Fruit fly (Drosophila melanogaster): ENCODE data around the gene CG1636.

The CG1636 gene

dm6 chrX:8273291-8273690 is at the start of gene CG1636 (continued):
- TF ChIP-seq CG1233 (GFP tag; optimal IDR thresholded peaks at IDR 0.05), result no peak
- TF ChIP-seq kah (GFP tag; optimal IDR thresholded peaks at IDR 0.05), result no peak
- no peak for TF ChIP-seq pita (GFP tag; optimal IDR thresholded peaks at IDR 0.05)
- TF ChIP-seq ato (GFP tag; IDR thresholded peaks at IDR 0.05; ENCODE audit: partially characterized antibody), result peak; percentile 85
- no peak for TF ChIP-seq Atf6 (GFP tag; IDR thresholded peaks at IDR 0.05)
- no peak for TF ChIP-seq H15 (GFP tag; IDR thresholded peaks at IDR 0.05)
- TF ChIP-seq CG10979 (tag; optimal IDR thresholded peaks at IDR 0.05), result no peak
- TF ChIP-seq otp (GFP tag; IDR thresholded peaks at IDR 0.05), result no peak
- peak; percentile 71 for TF ChIP-seq inv (GFP tag; IDR thresholded peaks at IDR 0.05; ENCODE audit: partially characterized antibody)
- no peak for TF ChIP-seq ham (GFP tag; IDR thresholded peaks at IDR 0.05)
- no peak for TF ChIP-seq row (GFP tag; IDR thresholded peaks at IDR 0.05)
- no peak for TF ChIP-seq CG17361 (GFP tag; IDR thresholded peaks at IDR 0.05)
- no peak for TF ChIP-seq CG3726 (GFP tag; IDR thresholded peaks at IDR 0.05)
- no peak for TF ChIP-seq CG2875 (GFP tag; optimal IDR thresholded peaks at IDR 0.05)
- no peak for TF ChIP-seq tin (GFP tag; optimal IDR thresholded peaks at IDR 0.05)
- no peak for TF ChIP-seq CG9215 (GFP tag; IDR thresholded peaks at IDR 0.05)
- no peak for TF ChIP-seq Trl (optimal IDR thresholded peaks at IDR 0.05)
- no peak for TF ChIP-seq Trl (GFP tag; optimal IDR thresholded peaks at IDR 0.05)
- peak; percentile 68 for TF ChIP-seq CG2129 (GFP tag; IDR thresholded peaks at IDR 0.05; ENCODE audit: partially characterized antibody)
- TF ChIP-seq CG18262 (tag; optimal IDR thresholded peaks at IDR 0.05), result no peak
- TF ChIP-seq CG6791 (GFP tag; IDR thresholded peaks at IDR 0.05; ENCODE audit: partially characterized antibody), result peak; percentile 87
- TF ChIP-seq CG6654 (GFP tag; optimal IDR thresholded peaks at IDR 0.05), result no peak
- TF ChIP-seq chm (GFP tag; IDR thresholded peaks at IDR 0.05), result no peak
- TF ChIP-seq pfk (GFP tag; optimal IDR thresholded peaks at IDR 0.05), result peak; percentile 6
- no peak for TF ChIP-seq HHEX (GFP tag; optimal IDR thresholded peaks at IDR 0.05)
- no peak for TF ChIP-seq CG7839 (tag; optimal IDR thresholded peaks at IDR 0.05)
- no peak for TF ChIP-seq CG4328 (GFP tag; optimal IDR thresholded peaks at IDR 0.05)
- no peak for TF ChIP-seq CG30403 (GFP tag; optimal IDR thresholded peaks at IDR 0.05)
- no peak for TF ChIP-seq Lim3 (GFP tag; IDR thresholded peaks at IDR 0.05)
- TF ChIP-seq CG2712 (tag; optimal IDR thresholded peaks at IDR 0.05), result no peak
- TF ChIP-seq CG12219 (GFP tag; optimal IDR thresholded peaks at IDR 0.05), result no peak
- TF ChIP-seq Ada2b (GFP tag; IDR thresholded peaks at IDR 0.05), result no peak
- peak; percentile 92 for TF ChIP-seq CG13287 (GFP tag; IDR thresholded peaks at IDR 0.05; ENCODE audit: partially characterized antibody)
- TF ChIP-seq CkIIα-i1 (GFP tag; IDR thresholded peaks at IDR 0.05), result no peak
- TF ChIP-seq CG5180 (GFP tag; optimal IDR thresholded peaks at IDR 0.05), result no peak
- peak; percentile 39 for TF ChIP-seq CG1603 (tag; optimal IDR thresholded peaks at IDR 0.05)
- no peak for TF ChIP-seq CG3065 (GFP tag; optimal IDR thresholded peaks at IDR 0.05)
- no peak for TF ChIP-seq NC2β (GFP tag; optimal IDR thresholded peaks at IDR 0.05)
- no peak for TF ChIP-seq Oaz (GFP tag; IDR thresholded peaks at IDR 0.05)
- no peak for TF ChIP-seq h (optimal IDR thresholded peaks at IDR 0.05)
- peak; percentile 28 for TF ChIP-seq Med (GFP tag)
- TF ChIP-seq MBD-R2 (GFP tag; IDR thresholded peaks at IDR 0.05), result peak; percentile 41
- no peak for TF ChIP-seq Spps (tag; optimal IDR thresholded peaks at IDR 0.05)
- no peak for TF ChIP-seq Vsx1 (GFP tag; optimal IDR thresholded peaks at IDR 0.05)
- no peak for TF ChIP-seq CG13775 (GFP tag; optimal IDR thresholded peaks at IDR 0.05)
- peak; percentile 88 for TF ChIP-seq amos (GFP tag; IDR thresholded peaks at IDR 0.05; ENCODE audit: partially characterized antibody)
- TF ChIP-seq Chrac-16 (GFP tag; optimal IDR thresholded peaks at IDR 0.05), result no peak
- TF ChIP-seq fd3F (GFP tag; optimal IDR thresholded peaks at IDR 0.05), result no peak
- no peak for TF ChIP-seq psq (GFP tag; optimal IDR thresholded peaks at IDR 0.05)
- TF ChIP-seq CG10366 (GFP tag; IDR thresholded peaks at IDR 0.05), result no peak
- TF ChIP-seq ssp (GFP tag; IDR thresholded peaks at IDR 0.05), result no peak
- no peak for TF ChIP-seq CG17385 (GFP tag; optimal IDR thresholded peaks at IDR 0.05)
- TF ChIP-seq lmd (GFP tag; IDR thresholded peaks at IDR 0.05), result no peak
